Worm (Caenorhabditis elegans) whole organism, mixed stage, embryonic: ENCODE data around the gene Y37E11AM.2.

Experiments used
- M03D4.4 ChIP-seq: sonication (generic microtip); optimal IDR thresholded peaks from 2 replicates; lab custom pipeline; 2017; ENCODE audit warnings: mild to moderate bottlenecking, missing genetic modification characterization, missing compliant biosample characterization
- blmp-1 ChIP-seq: fragments of 150-350 bp; optimal IDR thresholded peaks from 2 replicates; lab custom pipeline; 2014; ENCODE audit warnings: missing biosample characterization, missing genetic modification characterization
- ceh-39 ChIP-seq: fragments of 150-350 bp; optimal IDR thresholded peaks from 2 replicates; lab custom pipeline; 2014; ENCODE audit warnings: missing biosample characterization, missing genetic modification characterization
- ceh-43 ChIP-seq: fragments of 200-800 bp; sonication (Bioruptor generic); optimal IDR thresholded peaks from 2 replicates; lab custom pipeline; 2018; ENCODE audit warnings: mild to moderate bottlenecking, missing genetic modification characterization, moderate library complexity, missing compliant biosample characterization
- ceh-83 ChIP-seq: fragments of 200-800 bp; sonication (Bioruptor generic); optimal IDR thresholded peaks from 2 replicates; lab custom pipeline; 2018; ENCODE audit warnings: mild to moderate bottlenecking, missing genetic modification characterization, missing compliant biosample characterization
- ces-1 ChIP-seq: fragments of 150-350 bp; optimal IDR thresholded peaks from 2 replicates; lab custom pipeline; 2014; ENCODE audit warnings: missing biosample characterization, missing genetic modification reagents, missing genetic modification characterization
- cnd-1 ChIP-seq: fragments of 200-800 bp; sonication (Bioruptor generic); optimal IDR thresholded peaks from 2 replicates; lab custom pipeline; 2018; ENCODE audit warnings: mild to moderate bottlenecking, missing genetic modification characterization, missing compliant biosample characterization
- drap-1 ChIP-seq: fragments of 200-800 bp; sonication (Bioruptor generic); optimal IDR thresholded peaks from 3 replicates; lab custom pipeline; 2018; ENCODE audit warnings: mild to moderate bottlenecking, missing genetic modification characterization, missing compliant biosample characterization
- elt-1 ChIP-seq: sonication (generic microtip); optimal IDR thresholded peaks from 2 replicates; lab custom pipeline; 2017; ENCODE audit warnings: missing genetic modification characterization, mild to moderate bottlenecking, missing compliant biosample characterization, antibody characterized with exemption, moderate library complexity, borderline replicate concordance; ENCODE audit not compliant: insufficient read depth
- flh-1 ChIP-seq: fragments of 200-800 bp; sonication (Bioruptor generic); optimal IDR thresholded peaks from 2 replicates; lab custom pipeline; 2018; ENCODE audit warnings: mild to moderate bottlenecking, missing genetic modification characterization, moderate library complexity, missing compliant biosample characterization
- hlh-1 ChIP-seq: fragments of 150-350 bp; optimal IDR thresholded peaks from 2 replicates; lab custom pipeline; 2014; ENCODE audit warnings: missing biosample characterization, missing genetic modification reagents, missing genetic modification characterization
- lin-13 ChIP-seq: fragments of 150-350 bp; optimal IDR thresholded peaks from 2 replicates; lab custom pipeline; 2014; ENCODE audit warnings: missing biosample characterization, missing genetic modification characterization
- lin-32 ChIP-seq: fragments of 200-800 bp; sonication (Bioruptor generic); optimal IDR thresholded peaks from 2 replicates; lab custom pipeline; 2018; ENCODE audit warnings: mild to moderate bottlenecking, missing genetic modification characterization, missing compliant biosample characterization
- lsy-2 ChIP-seq: fragments of 150-350 bp; optimal IDR thresholded peaks from 2 replicates; lab custom pipeline; 2014; ENCODE audit warnings: missing biosample characterization, missing genetic modification characterization
- mab-5 ChIP-seq: fragments of 150-350 bp; optimal IDR thresholded peaks from 2 replicates; lab custom pipeline; 2014; ENCODE audit warnings: missing biosample characterization, missing genetic modification characterization
- mep-1 ChIP-seq: fragments of 150-350 bp; optimal IDR thresholded peaks from 2 replicates; lab custom pipeline; 2017; ENCODE audit warnings: missing biosample characterization, missing genetic modification reagents, missing genetic modification characterization, inconsistent platforms
- mls-2 ChIP-seq: sonication (generic microtip); optimal IDR thresholded peaks from 2 replicates; lab custom pipeline; 2016; ENCODE audit warnings: mild to moderate bottlenecking, missing genetic modification characterization, moderate library complexity, missing compliant biosample characterization
- nhr-12 ChIP-seq: fragments of 150-350 bp; optimal IDR thresholded peaks from 2 replicates; lab custom pipeline; 2014; ENCODE audit warnings: missing biosample characterization, missing genetic modification characterization
- nhr-2 ChIP-seq: fragments of 150-350 bp; optimal IDR thresholded peaks from 2 replicates; lab custom pipeline; 2014; ENCODE audit warnings: missing biosample characterization, missing genetic modification characterization
- nhr-237 ChIP-seq: fragments of 150-350 bp; optimal IDR thresholded peaks from 2 replicates; lab custom pipeline; 2014; ENCODE audit warnings: missing biosample characterization, missing genetic modification characterization
- nhr-28 ChIP-seq: fragments of 150-350 bp; optimal IDR thresholded peaks from 2 replicates; lab custom pipeline; 2014; ENCODE audit warnings: missing biosample characterization, missing genetic modification characterization
- sem-2 ChIP-seq: fragments of 200-800 bp; sonication (Bioruptor generic); optimal IDR thresholded peaks from 2 replicates; lab custom pipeline; 2018; ENCODE audit warnings: mild to moderate bottlenecking, missing genetic modification characterization, missing compliant biosample characterization
- snpc-4 ChIP-seq: fragments of 150-350 bp; optimal IDR thresholded peaks from 2 replicates; lab custom pipeline; 2014; ENCODE audit warnings: missing biosample characterization, missing genetic modification characterization
- sptf-1 ChIP-seq: sonication (generic microtip); optimal IDR thresholded peaks from 2 replicates; lab custom pipeline; 2017; ENCODE audit warnings: mild to moderate bottlenecking, missing genetic modification characterization, moderate library complexity, missing compliant biosample characterization
- tbx-8 ChIP-seq: fragments of 200-800 bp; sonication (Bioruptor generic); optimal IDR thresholded peaks from 2 replicates; lab custom pipeline; 2018; ENCODE audit warnings: mild to moderate bottlenecking, missing genetic modification characterization, moderate library complexity, missing compliant biosample characterization
- unc-120 ChIP-seq: sonication (generic microtip); optimal IDR thresholded peaks from 2 replicates; lab custom pipeline; 2017; ENCODE audit warnings: missing genetic modification characterization, missing compliant biosample characterization; ENCODE audit not compliant: poor library complexity, severe bottlenecking
- unc-62 ChIP-seq: fragments of 150-350 bp; optimal IDR thresholded peaks from 2 replicates; lab custom pipeline; 2014; ENCODE audit warnings: missing biosample characterization, missing genetic modification reagents, missing genetic modification characterization
- zip-8 ChIP-seq: fragments of 150-350 bp; optimal IDR thresholded peaks from 2 replicates; lab custom pipeline; 2014; ENCODE audit warnings: missing biosample characterization, missing genetic modification characterization
- ztf-11 ChIP-seq: fragments of 150-350 bp; optimal IDR thresholded peaks from 2 replicates; lab custom pipeline; 2014; ENCODE audit warnings: missing biosample characterization, missing genetic modification characterization

Gene Y37E11AM.2

ce11 chrIV:3725361-3725760, at the start of gene Y37E11AM.2:
Gene Y37E11AM.2, minus strand, starts transcription at chrIV:3725461.
- TF ChIP-seq ceh-83 = no peak
- TF ChIP-seq lin-32 (GFP tag; lab: Kevin White, UChicago) = no peak
- no peak for TF ChIP-seq nhr-2 (tag; lab: Kevin White, UChicago)
- TF ChIP-seq M03D4.4 = no peak
- no peak for TF ChIP-seq unc-62 (GFP tag; lab: Kevin White, UChicago)
- TF ChIP-seq mep-1 (tag; lab: Kevin White, UChicago) = no peak
- TF ChIP-seq nhr-237 (tag; lab: Kevin White, UChicago) = no peak
- TF ChIP-seq nhr-28 (tag; lab: Kevin White, UChicago) = no peak
- TF ChIP-seq drap-1 (GFP tag; lab: Kevin White, UChicago) = no peak

ce11 chrIV:3774160-3774559, 48.9 kb upstream of the Y37E11AM.2 start:
- TF ChIP-seq drap-1 (GFP tag; lab: Kevin White, UChicago) (no peak), nhr-12 (tag; lab: Kevin White, UChicago) (no peak), ces-1 (GFP tag; lab: Kevin White, UChicago) (no peak)

DNA sequence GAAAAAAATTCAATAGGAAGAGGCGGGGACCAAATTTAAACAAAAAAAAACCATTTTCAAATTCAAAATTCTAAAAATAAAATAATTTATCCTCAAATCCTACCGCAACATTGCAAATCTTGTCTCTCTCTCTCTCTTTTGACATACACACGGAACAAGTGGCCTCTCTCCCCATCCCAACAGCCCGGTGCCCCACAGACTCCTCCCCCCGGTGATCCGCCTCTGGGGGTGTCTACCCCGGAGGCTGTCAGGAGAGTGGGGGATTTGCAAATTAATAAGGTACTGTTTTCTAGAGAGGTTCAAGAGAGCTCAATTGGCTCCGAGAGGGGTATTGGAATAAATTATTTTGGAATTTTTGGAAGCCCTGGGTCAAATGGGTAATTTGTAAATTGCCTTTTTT, 42.5 kb upstream of the Y37E11AM.2 start:
- TF ChIP-seq sem-2 = no peak
- TF ChIP-seq hlh-1 (tag; lab: Kevin White, UChicago) = peak; percentile 57
- TF ChIP-seq drap-1 (GFP tag; lab: Kevin White, UChicago) = no peak
- peak; percentile 6 for TF ChIP-seq mls-2

ce11 chrIV:3766589-3766988, 41.3 kb upstream of the Y37E11AM.2 start, which contains the start of gene vab-2:
Gene vab-2, minus strand, starts transcription at chrIV:3766826.
- TF ChIP-seq nhr-237 (tag; lab: Kevin White, UChicago) (no peak), lin-13 (tag; lab: Kevin White, UChicago) (no peak), ceh-39 (tag; lab: Kevin White, UChicago) (no peak), nhr-12 (tag; lab: Kevin White, UChicago) (no peak), unc-62 (GFP tag; lab: Kevin White, UChicago) (no peak), ceh-83 (peak; percentile 55), mep-1 (tag; lab: Kevin White, UChicago) (peak; percentile 14), mls-2 (no peak), nhr-28 (tag; lab: Kevin White, UChicago) (no peak)
- TF ChIP-seq, all 35 proteins: peak for 2

ce11 chrIV:3765457-3765856, 40.2 kb upstream of the Y37E11AM.2 start:
- TF ChIP-seq nhr-12 (tag; lab: Kevin White, UChicago) = no peak
- TF ChIP-seq cnd-1 (tag; lab: Kevin White, UChicago) = peak; percentile 22
- TF ChIP-seq unc-62 (GFP tag; lab: Kevin White, UChicago) = peak; percentile 86
- peak; percentile 82 for TF ChIP-seq mab-5 (tag; lab: Kevin White, UChicago)
- no peak for TF ChIP-seq mls-2

- TF ChIP-seq nhr-2 (tag; lab: Kevin White, UChicago) = peak; percentile 88
- TF ChIP-seq ceh-43 = no peak
- TF ChIP-seq lsy-2 (tag; lab: Kevin White, UChicago) = no peak
- peak; percentile 3 for TF ChIP-seq ztf-11
- no peak for TF ChIP-seq nhr-28 (tag; lab: Kevin White, UChicago)
- TF ChIP-seq flh-1 = no peak
- no peak for TF ChIP-seq snpc-4 (tag; lab: Kevin White, UChicago)
- TF ChIP-seq mab-5 (tag; lab: Kevin White, UChicago) = no peak
- TF ChIP-seq zip-8 = peak; percentile 42
- peak; percentile 71 for TF ChIP-seq ces-1 (GFP tag; lab: Kevin White, UChicago)
- no peak for TF ChIP-seq ceh-83
- TF ChIP-seq, all 35 proteins: peak for 4
Observed at ce11 chrIV:3764012-3764549, 38.8 kb upstream of the Y37E11AM.2 start.

DNA sequence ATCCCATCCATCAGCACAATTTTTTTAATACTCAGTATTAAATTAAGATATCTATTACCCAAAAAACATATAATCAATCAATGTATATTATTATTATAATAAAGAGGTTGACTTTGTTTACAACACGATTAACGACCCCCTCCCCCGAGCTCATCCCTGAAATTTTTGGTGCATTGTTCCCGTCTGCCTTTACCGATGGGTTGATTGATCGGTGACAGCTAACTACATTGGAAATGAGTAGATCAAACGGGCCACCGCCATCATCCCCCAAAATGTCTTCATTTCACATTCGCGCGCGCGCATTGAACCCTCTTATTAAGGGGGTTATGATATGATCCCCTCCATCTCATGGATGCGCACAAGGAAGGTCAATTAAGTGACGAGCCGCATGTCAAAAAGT, 34.6 kb upstream of the Y37E11AM.2 start:
- peak; percentile 74 for TF ChIP-seq unc-62 (GFP tag; lab: Kevin White, UChicago)
- TF ChIP-seq nhr-28 (tag; lab: Kevin White, UChicago) = no peak
- TF ChIP-seq, all 35 proteins: peak for 1

DNA sequence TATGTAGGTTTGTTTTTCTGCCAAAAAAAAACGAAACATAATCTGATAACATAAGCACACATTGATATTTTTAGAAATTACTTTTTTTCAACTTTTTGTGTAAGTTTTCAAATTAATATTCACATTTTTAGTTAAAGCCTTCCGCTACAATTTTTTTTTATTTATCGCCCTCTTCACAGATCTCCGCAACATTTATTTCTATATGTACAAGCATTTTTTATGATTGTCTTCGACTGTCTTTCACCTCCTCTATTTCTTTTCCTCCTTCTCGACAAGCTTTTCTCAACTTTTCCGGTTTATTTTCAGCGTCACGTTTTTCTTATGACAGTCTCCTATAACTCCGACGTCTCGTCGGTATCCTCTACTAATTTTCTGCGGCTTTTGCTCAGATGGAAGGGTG, 30.7 kb upstream of the Y37E11AM.2 start, which contains the start of gene best-20:
TSS of gene best-20 (plus strand) at position 301 of the 400 bp plus-strand sequence.
- no peak for TF ChIP-seq snpc-4 (tag; lab: Kevin White, UChicago)
- no peak for TF ChIP-seq blmp-1 (tag; lab: Kevin White, UChicago)
- no peak for TF ChIP-seq unc-120 (tag; lab: Kevin White, UChicago)
- TF ChIP-seq hlh-1 (tag; lab: Kevin White, UChicago) = no peak
- no peak for TF ChIP-seq flh-1
- TF ChIP-seq mab-5 (tag; lab: Kevin White, UChicago) = no peak
- no peak for TF ChIP-seq elt-1
- no peak for TF ChIP-seq drap-1 (GFP tag; lab: Kevin White, UChicago)
- no peak for TF ChIP-seq ceh-83
- TF ChIP-seq nhr-12 (tag; lab: Kevin White, UChicago) = no peak
- TF ChIP-seq sptf-1 (tag; lab: Kevin White, UChicago) = no peak
- TF ChIP-seq tbx-8 (GFP tag; lab: Kevin White, UChicago) = no peak
